Worm (Caenorhabditis elegans) whole organism, mixed stage, embryonic: ENCODE data around the gene tat-1.

ENCODE experiments used
- elt-1 ChIP-seq: sonication (generic microtip); optimal IDR thresholded peaks from 2 replicates; lab custom pipeline; 2017; ENCODE audit warnings: missing genetic modification characterization, mild to moderate bottlenecking, missing compliant biosample characterization, antibody characterized with exemption, moderate library complexity, borderline replicate concordance; ENCODE audit not compliant: insufficient read depth
- lin-13 ChIP-seq: fragments of 150-350 bp; optimal IDR thresholded peaks from 2 replicates; lab custom pipeline; 2014; ENCODE audit warnings: missing biosample characterization, missing genetic modification characterization
- lin-32 ChIP-seq: fragments of 200-800 bp; sonication (Bioruptor generic); optimal IDR thresholded peaks from 2 replicates; lab custom pipeline; 2018; ENCODE audit warnings: mild to moderate bottlenecking, missing genetic modification characterization, missing compliant biosample characterization
- nhr-76 ChIP-seq: sonication (generic microtip); optimal IDR thresholded peaks from 2 replicates; lab custom pipeline; 2017; ENCODE audit warnings: missing biosample characterization, missing genetic modification characterization
- unc-120 ChIP-seq: sonication (generic microtip); optimal IDR thresholded peaks from 2 replicates; lab custom pipeline; 2017; ENCODE audit warnings: missing genetic modification characterization, missing compliant biosample characterization; ENCODE audit not compliant: poor library complexity, severe bottlenecking

ce11 chrIII:12377198-12377662 is 44.3 kb downstream of the tat-1 start, which contains the start of gene pph-4.2:
- TF ChIP-seq nhr-76 (no peak), unc-120 (no peak), lin-32 (GFP tag; lab: Kevin White, UChicago) (no peak), lin-13 (no peak), elt-1 (tag; lab: Kevin White, UChicago) (no peak)
